Fruit fly (Drosophila melanogaster) whole organism, wandering third instar larva: ENCODE measurements around the gene CG13404.

Source experiments
- br ChIP-seq: fragments of 200-800 bp; sonication (Bioruptor generic); optimal IDR thresholded peaks from 2 replicates; lab custom pipeline; 2016; ENCODE audit warnings: missing biosample characterization, missing genetic modification characterization
- dmrt93B ChIP-seq: fragments of 200-800 bp; sonication (Bioruptor generic); optimal IDR thresholded peaks from 2 replicates; lab custom pipeline; 2018; ENCODE audit warnings: missing biosample characterization, mild to moderate bottlenecking, missing genetic modification characterization
- dsf ChIP-seq: sonication (Bioruptor generic); optimal IDR thresholded peaks from 2 replicates; lab custom pipeline; 2016; ENCODE audit warnings: missing biosample characterization, missing genetic modification characterization, borderline replicate concordance
- fru ChIP-seq: fragments of 200-800 bp; sonication (Bioruptor generic); optimal IDR thresholded peaks from 3 replicates; lab custom pipeline; 2016; ENCODE audit warnings: missing biosample characterization, mild to moderate bottlenecking, missing genetic modification characterization
- jim ChIP-seq: fragments of 175-275, 200-325 bp; sonication (Bioruptor generic); optimal IDR thresholded peaks from 2 replicates; lab custom pipeline; 2016; ENCODE audit warnings: missing biosample characterization, mild to moderate bottlenecking, missing genetic modification characterization
- pan ChIP-seq: fragments of >200 bp; optimal IDR thresholded peaks from 2 replicates; lab custom pipeline; 2017
- sv ChIP-seq: fragments of 200-800 bp; sonication (Bioruptor generic); optimal IDR thresholded peaks from 3 replicates; lab custom pipeline; 2016; ENCODE audit warnings: missing biosample characterization, missing genetic modification characterization
- usp ChIP-seq: fragments of >200 bp; optimal IDR thresholded peaks from 2 replicates; lab custom pipeline; 2017; ENCODE audit warnings: missing biosample characterization, missing genetic modification characterization

DNA sequence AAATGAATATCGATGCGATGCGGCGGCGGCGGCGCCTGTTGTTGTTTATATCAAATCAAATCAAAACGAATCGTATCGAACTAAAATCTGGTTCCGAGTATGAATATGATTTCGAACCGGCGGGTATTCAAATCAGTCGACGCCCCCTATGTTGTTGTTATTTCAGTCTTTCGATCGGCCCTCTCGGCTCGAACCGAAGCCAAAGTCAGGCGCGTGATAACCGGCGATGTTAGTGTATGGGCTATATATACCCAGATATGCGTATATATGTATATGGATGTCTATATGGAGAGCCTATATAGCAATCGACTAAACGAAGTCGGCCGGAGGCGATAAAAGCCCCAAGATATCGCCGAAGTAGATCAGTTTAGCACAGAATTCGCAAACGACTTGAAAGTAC, 5.2 kb downstream of the CG13404 start, which contains the start of the genes CG46317 and Tat:
- TF ChIP-seq fru (GFP tag; lab: Kevin White, UChicago) (no peak), dmrt93B (GFP tag; lab: Kevin White, UChicago) (no peak), br (no peak), pan (lab: Kevin White, UChicago) (no peak), dsf (GFP tag; lab: Kevin White, UChicago) (no peak), jim (no peak), usp (GFP tag; lab: Kevin White, UChicago) (no peak), sv (GFP tag; lab: Kevin White, UChicago) (no peak)
